Fruit fly (Drosophila melanogaster): ENCODE measurements around the gene Smn.

Gene Smn

DNA sequence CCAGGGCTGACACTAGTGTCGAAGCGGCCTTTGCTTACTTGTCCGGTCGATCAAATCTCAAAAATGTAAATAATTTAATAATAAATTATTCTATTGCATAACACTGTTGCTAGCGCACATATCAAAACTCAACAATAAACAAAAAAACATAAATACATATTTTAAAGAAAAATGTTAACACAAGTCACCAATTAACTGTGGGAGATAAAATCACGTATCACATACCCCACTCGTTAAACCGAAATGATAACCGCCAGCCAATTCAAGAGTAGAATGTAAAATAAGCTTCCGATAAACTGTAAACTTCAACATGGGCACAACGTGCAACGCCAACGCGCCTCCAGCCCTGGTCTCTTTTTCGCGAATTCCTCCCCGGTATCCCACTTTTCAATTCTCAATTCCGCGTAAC, 21.4 kb upstream of the Smn start, which contains the start of gene Arts (continued):
- TF ChIP-seq CG11294 (GFP tag; IDR thresholded peaks at IDR 0.05) (no peak), CG31627 (GFP tag; optimal IDR thresholded peaks at IDR 0.05) (peak; percentile 26), fd85E (GFP tag; optimal IDR thresholded peaks at IDR 0.05) (no peak), cyc (GFP tag; optimal IDR thresholded peaks at IDR 0.05) (no peak), Hr39 (GFP tag; optimal IDR thresholded peaks at IDR 0.05) (peak; percentile 5), svp (GFP tag) (peak; percentile 74), fkh (GFP tag; optimal IDR thresholded peaks at IDR 0.05) (peak; percentile 34), lz (GFP tag; optimal IDR thresholded peaks at IDR 0.05) (peak; percentile 13), topi (GFP tag; optimal IDR thresholded peaks at IDR 0.05) (peak; percentile 18), pdm3 (GFP tag; optimal IDR thresholded peaks at IDR 0.05) (peak; percentile 25), CG32006 (GFP tag; optimal IDR thresholded peaks at IDR 0.05) (peak; percentile 40), CG11762 (GFP tag; optimal IDR thresholded peaks at IDR 0.05; ENCODE audit: insufficient read depth) (no peak), CG8119 (GFP tag; IDR thresholded peaks at IDR 0.05) (no peak), CG6792 (GFP tag; optimal IDR thresholded peaks at IDR 0.05) (peak; percentile 17), CG6854 (GFP tag; optimal IDR thresholded peaks at IDR 0.05) (no peak), salr (GFP tag; optimal IDR thresholded peaks at IDR 0.05) (no peak), CG10631 (GFP tag; optimal IDR thresholded peaks at IDR 0.05) (peak; percentile 48), spab (GFP tag; optimal IDR thresholded peaks at IDR 0.05) (no peak), OdsH (GFP tag; optimal IDR thresholded peaks at IDR 0.05) (peak; percentile 20)

DNA sequence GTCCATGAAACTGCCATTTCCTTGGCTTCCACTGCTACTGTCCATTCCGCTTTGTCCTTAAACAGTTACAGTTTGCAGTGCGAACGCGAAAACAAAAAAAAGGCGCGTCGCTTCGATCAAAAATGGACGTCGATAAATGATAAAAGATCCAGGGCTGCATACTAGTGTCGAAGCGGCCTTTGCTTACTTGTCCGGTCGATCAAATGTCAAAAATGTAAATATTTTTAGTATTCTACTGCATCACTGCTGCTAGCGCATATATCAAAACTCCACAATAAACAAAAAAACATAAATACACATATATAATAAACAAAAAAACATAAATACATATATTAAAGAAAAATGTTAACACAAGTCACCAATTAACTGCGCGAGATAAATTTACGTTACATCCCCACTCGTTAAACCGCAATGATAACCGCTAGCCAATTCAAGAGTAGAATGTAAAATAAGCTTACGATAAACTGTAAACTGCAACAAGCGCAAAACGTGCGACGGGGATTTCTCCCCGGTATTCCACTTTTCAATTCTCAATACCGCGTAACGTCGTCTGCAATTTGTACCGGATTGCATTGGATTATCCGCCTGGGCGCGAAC, 13.7 kb upstream of the Smn start, which contains the start of the genes spd-2 and Apl:
TSS of gene spd-2 (minus strand) at position 93 of the 597 bp plus-strand sequence.
TSS of gene Apl (plus strand) at position 260 of the 597 bp plus-strand sequence.
- no peak for TF ChIP-seq Ets21C (GFP tag; optimal IDR thresholded peaks at IDR 0.05)
- peak; percentile 12 for TF ChIP-seq CG1621 (tag; optimal IDR thresholded peaks at IDR 0.05)

DNA sequence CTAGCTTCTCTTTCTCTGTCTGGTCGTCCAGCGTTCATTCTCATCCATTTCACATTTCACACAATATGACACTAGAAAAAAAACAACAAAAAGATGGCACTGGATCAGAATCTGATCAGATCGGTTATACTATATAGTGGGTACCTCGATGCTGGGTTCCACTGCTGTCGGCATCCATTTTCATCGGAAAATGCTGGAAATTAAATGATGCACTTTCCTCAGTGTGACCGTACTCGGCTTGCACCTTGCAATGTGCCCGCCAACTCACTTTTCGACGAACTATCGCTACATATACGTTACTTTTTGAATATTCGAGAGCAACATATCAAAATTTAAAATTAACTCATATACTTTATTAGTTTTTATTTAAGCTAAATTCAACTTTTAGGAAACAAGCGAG, 9.5 kb upstream of the Smn start, which contains the start of gene tra:
TSS of gene tra (minus strand) at position 191 of the 400 bp plus-strand sequence.
- no peak for TF ChIP-seq Ets96B (tag; optimal IDR thresholded peaks at IDR 0.05)
- TF ChIP-seq Eip78C (GFP tag), result peak; percentile 69

DNA sequence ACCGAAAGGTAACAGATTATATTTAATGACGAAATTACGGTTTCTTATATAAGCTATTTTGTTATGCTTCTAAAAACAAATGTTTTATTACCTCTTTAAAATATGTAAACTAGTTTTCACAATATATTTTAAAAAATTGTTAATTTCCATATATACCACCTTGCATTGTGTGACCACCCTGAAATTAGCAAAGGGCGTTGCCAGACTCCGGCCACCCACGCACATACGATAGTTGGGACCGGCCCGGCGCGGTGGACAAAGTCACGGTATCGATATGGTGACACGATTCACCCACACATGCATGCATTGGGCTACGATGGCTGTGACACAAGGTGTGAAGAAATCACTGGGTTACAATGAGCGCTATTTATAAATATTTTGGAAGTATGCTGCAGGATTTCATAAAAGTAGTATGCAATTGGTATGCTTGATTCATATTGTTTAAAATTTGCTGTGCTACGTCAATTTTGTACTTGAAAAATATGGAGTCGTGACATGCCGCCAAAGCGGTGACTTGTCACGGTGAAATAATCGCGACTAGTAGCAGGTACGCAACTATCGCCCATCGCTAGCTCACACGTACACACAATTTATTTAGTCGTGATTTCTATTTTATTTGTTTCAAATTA, 6.8 kb upstream of the Smn start:
- TF ChIP-seq Ets96B (tag; optimal IDR thresholded peaks at IDR 0.05) (peak; percentile 50), dac (GFP tag; optimal IDR thresholded peaks at IDR 0.05) (no peak), CG6854 (GFP tag; optimal IDR thresholded peaks at IDR 0.05) (no peak), dsx (GFP tag; optimal IDR thresholded peaks at IDR 0.05; ENCODE audit: poor library complexity, severe bottlenecking) (peak; percentile 7), CG31627 (GFP tag; optimal IDR thresholded peaks at IDR 0.05) (peak; percentile 61), topi (GFP tag; optimal IDR thresholded peaks at IDR 0.05) (peak; percentile 42), OdsH (GFP tag; optimal IDR thresholded peaks at IDR 0.05) (peak; percentile 55), CG3032 (tag; optimal IDR thresholded peaks at IDR 0.05) (peak; percentile 57), CG11294 (GFP tag; IDR thresholded peaks at IDR 0.05) (no peak), CG6163 (GFP tag; IDR thresholded peaks at IDR 0.05) (peak; percentile 38; the same call in 1 of the 3 replicates), Hr39 (GFP tag; optimal IDR thresholded peaks at IDR 0.05) (peak; percentile 49), Eip93F (GFP tag; optimal IDR thresholded peaks at IDR 0.05) (no peak), net (GFP tag; optimal IDR thresholded peaks at IDR 0.05) (no peak), spab (GFP tag; optimal IDR thresholded peaks at IDR 0.05) (no peak), CG8119 (GFP tag; IDR thresholded peaks at IDR 0.05) (0 out of 3 replicates have a peak, but pooled peaks have one; percentile 54), CG8632 (GFP tag; optimal IDR thresholded peaks at IDR 0.05) (peak; percentile 20), fkh (GFP tag; optimal IDR thresholded peaks at IDR 0.05) (peak; percentile 53), acj6 (GFP tag; optimal IDR thresholded peaks at IDR 0.05) (peak; percentile 30), CG1621 (tag; optimal IDR thresholded peaks at IDR 0.05) (peak; percentile 37), esn (GFP tag; optimal IDR thresholded peaks at IDR 0.05) (peak; percentile 66), Sox14 (GFP tag; optimal IDR thresholded peaks at IDR 0.05) (peak; percentile 64), Sox15 (GFP tag; optimal IDR thresholded peaks at IDR 0.05) (no peak), salr (GFP tag; optimal IDR thresholded peaks at IDR 0.05) (no peak), lz (GFP tag; optimal IDR thresholded peaks at IDR 0.05) (peak; percentile 52), CG15336 (GFP tag; IDR thresholded peaks at IDR 0.05) (peak; percentile 43; the same call in 1 of the 2 replicates), Eip78C (GFP tag) (peak; percentile 55), Ets21C (GFP tag; optimal IDR thresholded peaks at IDR 0.05) (peak; percentile 54), Sox102F (GFP tag; optimal IDR thresholded peaks at IDR 0.05) (no peak), Hr4 (GFP tag; optimal IDR thresholded peaks at IDR 0.05) (no peak), CG10669 (GFP tag; optimal IDR thresholded peaks at IDR 0.05) (no peak), ss (GFP tag; optimal IDR thresholded peaks at IDR 0.05) (no peak), eg (GFP tag; IDR thresholded peaks at IDR 0.05) (peak; percentile 73), CG6792 (GFP tag; optimal IDR thresholded peaks at IDR 0.05) (peak; percentile 10), CG3919 (GFP tag; optimal IDR thresholded peaks at IDR 0.05) (peak; percentile 59), cyc (GFP tag; optimal IDR thresholded peaks at IDR 0.05) (peak; percentile 50)

Measured in whole organism, prepupa.